Worm (Caenorhabditis elegans) whole organism, young adult: ENCODE results near the gene letm-1.
A peak's percentile ranks its signal among the peaks of the same experiment; 100 is the strongest.

Experiments
- B0261.1 ChIP-seq: sonication (generic microtip); optimal IDR thresholded peaks from 2 replicates; lab custom pipeline; 2016; ENCODE audit warnings: mild to moderate bottlenecking, missing genetic modification characterization, moderate library complexity, missing compliant biosample characterization
- B0336.3 ChIP-seq: fragments of 200-800 bp; sonication (Bioruptor generic); IDR thresholded peaks from 2 replicates; pipeline ENCODE4 v1.3.6; 2022; ENCODE audit warnings: missing genetic modification characterization, missing compliant biosample characterization
- C17E4.6 ChIP-seq: fragments of 200-800 bp; sonication (Bioruptor generic); IDR thresholded peaks from 2 replicates; pipeline ENCODE4 v1.3.6; 2022; ENCODE audit warnings: missing genetic modification reagents, missing genetic modification characterization, missing compliant biosample characterization
- F33H1.4 ChIP-seq: fragments of 200-800 bp; sonication (Bioruptor generic); IDR thresholded peaks from 2 replicates; pipeline ENCODE4 v1.3.6; 2022; ENCODE audit warnings: missing genetic modification reagents, missing genetic modification characterization, missing compliant biosample characterization
- F49E8.2 ChIP-seq: sonication (generic microtip); optimal IDR thresholded peaks from 3 replicates; lab custom pipeline; 2017; ENCODE audit warnings: missing genetic modification characterization, mild to moderate bottlenecking, missing compliant biosample characterization, antibody characterized with exemption, moderate library complexity; ENCODE audit not compliant: insufficient read depth
- F57C9.4 ChIP-seq: sonication (generic microtip); optimal IDR thresholded peaks from 2 replicates; lab custom pipeline; 2017; ENCODE audit warnings: mild to moderate bottlenecking, missing genetic modification characterization, missing compliant biosample characterization
- Y53F4B.3 ChIP-seq: fragments of 200-800 bp; sonication (Bioruptor generic); IDR thresholded peaks from 2 replicates; pipeline ENCODE4 v1.3.6; 2022; ENCODE audit warnings: missing genetic modification reagents, missing genetic modification characterization, missing compliant biosample characterization
- Y53G8AR.9 ChIP-seq: fragments of 200-800 bp; sonication (Bioruptor generic); conservative IDR thresholded peaks from 2 replicates; pipeline ENCODE4 v1.3.6; 2022; ENCODE audit warnings: missing genetic modification reagents, missing genetic modification characterization, missing compliant biosample characterization
- Y56A3A.18 ChIP-seq: fragments of 200-800 bp; sonication (Bioruptor generic); IDR thresholded peaks from 2 replicates; pipeline ENCODE4 v1.3.6; 2022; ENCODE audit warnings: missing genetic modification reagents, missing genetic modification characterization, missing compliant biosample characterization
- Y67H2A.10 ChIP-seq: fragments of 200-800 bp; sonication (Bioruptor generic); conservative IDR thresholded peaks from 2 replicates; pipeline ENCODE4 v1.3.6; 2022; ENCODE audit warnings: missing genetic modification reagents, missing genetic modification characterization, missing compliant biosample characterization
- ZK185.1 ChIP-seq: sonication (generic microtip); optimal IDR thresholded peaks from 2 replicates; lab custom pipeline; 2016; ENCODE audit warnings: mild to moderate bottlenecking, missing genetic modification characterization, missing compliant biosample characterization; ENCODE audit not compliant: poor library complexity, severe bottlenecking
- aptf-2 ChIP-seq: fragments of 200-800 bp; sonication (Bioruptor generic); conservative IDR thresholded peaks from 2 replicates; pipeline ENCODE4 v1.3.6; 2022; ENCODE audit warnings: missing genetic modification reagents, missing genetic modification characterization, missing compliant biosample characterization
- ccch-3 ChIP-seq: fragments of 200-800 bp; sonication (Bioruptor generic); optimal IDR thresholded peaks from 2 replicates; lab custom pipeline; 2018; ENCODE audit warnings: mild to moderate bottlenecking, missing genetic modification characterization, missing compliant biosample characterization
- ceh-58 ChIP-seq: fragments of 200-800 bp; sonication (Bioruptor generic); IDR thresholded peaks from 2 replicates; pipeline ENCODE4 v1.3.6; 2022; ENCODE audit warnings: missing genetic modification characterization, missing compliant biosample characterization
- ceh-79 ChIP-seq: sonication (generic microtip); optimal IDR thresholded peaks from 2 replicates; lab custom pipeline; 2017; ENCODE audit warnings: mild to moderate bottlenecking, missing genetic modification characterization, missing compliant biosample characterization
- ceh-91 ChIP-seq: fragments of 200-800 bp; sonication (Bioruptor generic); IDR thresholded peaks from 2 replicates; pipeline ENCODE4 v1.3.6; 2022; ENCODE audit warnings: missing genetic modification reagents, missing genetic modification characterization, missing compliant biosample characterization
- dpff-1 ChIP-seq: sonication (generic microtip); optimal IDR thresholded peaks from 2 replicates; lab custom pipeline; 2017; ENCODE audit warnings: mild to moderate bottlenecking, missing genetic modification characterization, missing compliant biosample characterization
- dpl-1 ChIP-seq: fragments of 150-350 bp; optimal IDR thresholded peaks from 2 replicates; lab custom pipeline; 2014; ENCODE audit warnings: missing biosample characterization, missing genetic modification reagents, missing genetic modification characterization
- egl-44 ChIP-seq: fragments of 200-800 bp; sonication (Bioruptor generic); IDR thresholded peaks from 2 replicates; pipeline ENCODE4 v1.3.6; 2022; ENCODE audit warnings: missing genetic modification reagents, missing genetic modification characterization, missing compliant biosample characterization
- fkh-3 ChIP-seq: sonication (generic microtip); optimal IDR thresholded peaks from 2 replicates; lab custom pipeline; 2016; ENCODE audit warnings: mild to moderate bottlenecking, missing genetic modification characterization, missing compliant biosample characterization
- hlh-26 ChIP-seq: fragments of 200-800 bp; sonication (Bioruptor generic); conservative IDR thresholded peaks from 2 replicates; pipeline ENCODE4 v1.3.6; 2022; ENCODE audit warnings: missing genetic modification reagents, missing genetic modification characterization, missing compliant biosample characterization
- hmg-1.2 ChIP-seq: fragments of 200-800 bp; sonication (Bioruptor generic); IDR thresholded peaks from 2 replicates; pipeline ENCODE4 v1.3.6; 2022; ENCODE audit warnings: missing genetic modification reagents, missing genetic modification characterization, missing compliant biosample characterization
- hmg-20 ChIP-seq: fragments of 200-800 bp; sonication (Bioruptor generic); IDR thresholded peaks from 2 replicates; pipeline ENCODE4 v1.3.6; 2022; ENCODE audit warnings: missing genetic modification reagents, missing genetic modification characterization, missing compliant biosample characterization
- hrde-1 ChIP-seq: sonication (generic microtip); optimal IDR thresholded peaks from 2 replicates; lab custom pipeline; 2016; ENCODE audit warnings: missing genetic modification characterization, mild to moderate bottlenecking, missing compliant biosample characterization, moderate library complexity, missing genotype, missing genetic modification reagents, borderline replicate concordance
- lag-1 ChIP-seq: fragments of 200-800 bp; sonication (Bioruptor generic); IDR thresholded peaks from 2 replicates; pipeline ENCODE4 v1.3.6; 2022; ENCODE audit warnings: missing genetic modification reagents, missing genetic modification characterization, missing compliant biosample characterization
- lin-26 ChIP-seq: fragments of 200-800 bp; sonication (Bioruptor generic); IDR thresholded peaks from 2 replicates; pipeline ENCODE4 v1.3.6; 2022; ENCODE audit warnings: missing genetic modification reagents, missing genetic modification characterization, missing compliant biosample characterization
- lin-35 ChIP-seq, 3 experiments: fragments of 150-350 bp in 2 of 3; sonication (generic microtip) in 1 of 3; optimal IDR thresholded peaks; 2 replicates each; lab custom pipeline; 2014 to 2018; ENCODE audit warnings: missing biosample characterization in 3 of 3, missing genetic modification characterization in 3 of 3, missing genetic modification reagents in 3 of 3
- lin-40 ChIP-seq: sonication (generic microtip); optimal IDR thresholded peaks from 2 replicates; lab custom pipeline; 2016; ENCODE audit warnings: missing genetic modification characterization, mild to moderate bottlenecking, missing compliant biosample characterization, missing genotype, missing genetic modification reagents
- lir-1 ChIP-seq: fragments of 200-800 bp; sonication (Bioruptor generic); conservative IDR thresholded peaks from 2 replicates; pipeline ENCODE4 v1.3.6; 2022; ENCODE audit warnings: missing genetic modification reagents, missing genetic modification characterization, missing compliant biosample characterization
- lsl-1 ChIP-seq: fragments of 200-800 bp; sonication (Bioruptor generic); optimal IDR thresholded peaks from 2 replicates; lab custom pipeline; 2018; ENCODE audit warnings: mild to moderate bottlenecking, missing genetic modification characterization, moderate library complexity, missing compliant biosample characterization
- lsy-27 ChIP-seq: sonication (generic microtip); optimal IDR thresholded peaks from 2 replicates; lab custom pipeline; 2017; ENCODE audit warnings: missing genetic modification characterization, mild to moderate bottlenecking, missing compliant biosample characterization, antibody characterized with exemption, missing genotype, borderline replicate concordance; ENCODE audit not compliant: insufficient read depth
- madf-6 ChIP-seq: fragments of 200-800 bp; sonication (Bioruptor generic); IDR thresholded peaks from 2 replicates; pipeline ENCODE4 v1.3.6; 2022; ENCODE audit warnings: missing genetic modification reagents, missing genetic modification characterization, missing compliant biosample characterization
- madf-8 ChIP-seq: fragments of 200-800 bp; sonication (Bioruptor generic); conservative IDR thresholded peaks from 2 replicates; pipeline ENCODE4 v1.3.6; 2022; ENCODE audit warnings: missing genetic modification reagents, missing genetic modification characterization, missing compliant biosample characterization
- nfya-2 ChIP-seq: fragments of 200-800 bp; sonication (Bioruptor generic); IDR thresholded peaks from 2 replicates; pipeline ENCODE4 v1.3.6; 2022; ENCODE audit warnings: missing genetic modification reagents, missing genetic modification characterization, missing compliant biosample characterization
- nfyb-1 ChIP-seq: fragments of 200-800 bp; sonication (Bioruptor generic); IDR thresholded peaks from 2 replicates; pipeline ENCODE4 v1.3.6; 2022; ENCODE audit warnings: missing genetic modification reagents, missing genetic modification characterization, missing compliant biosample characterization
- nhr-120 ChIP-seq: fragments of 200-800 bp; sonication (Bioruptor generic); IDR thresholded peaks from 2 replicates; pipeline ENCODE4 v1.3.6; 2022; ENCODE audit warnings: missing genetic modification characterization, missing compliant biosample characterization
- rec-8 ChIP-seq, 2 experiments: sonication (generic microtip); optimal IDR thresholded peaks; 2 replicates each; lab custom pipeline; 2016; ENCODE audit warnings: mild to moderate bottlenecking in 2 of 2, missing genetic modification characterization in 2 of 2, missing genetic modification reagents in 2 of 2, missing genotype in 2 of 2, missing biosample characterization in 1 of 2, missing compliant biosample characterization in 1 of 2, moderate library complexity in 1 of 2
- snpc-1.1 ChIP-seq: sonication (generic microtip); optimal IDR thresholded peaks from 2 replicates; lab custom pipeline; 2017; ENCODE audit warnings: missing genetic modification characterization, mild to moderate bottlenecking, missing compliant biosample characterization, antibody characterized with exemption, moderate library complexity, missing genotype, missing genetic modification reagents; ENCODE audit not compliant: insufficient read depth
- snpc-1.3 ChIP-seq: sonication (generic microtip); optimal IDR thresholded peaks from 2 replicates; lab custom pipeline; 2017; ENCODE audit warnings: missing genetic modification characterization, mild to moderate bottlenecking, missing compliant biosample characterization, antibody characterized with exemption, moderate library complexity, missing genotype, missing genetic modification reagents; ENCODE audit not compliant: insufficient read depth
- snpc-3.4 ChIP-seq: sonication (generic microtip); optimal IDR thresholded peaks from 2 replicates; lab custom pipeline; 2017; ENCODE audit warnings: missing genetic modification characterization, mild to moderate bottlenecking, missing compliant biosample characterization, antibody characterized with exemption, moderate library complexity, missing genotype, missing genetic modification reagents
- somi-1 ChIP-seq: fragments of 200-800 bp; sonication (Bioruptor generic); optimal IDR thresholded peaks from 2 replicates; lab custom pipeline; 2018; ENCODE audit warnings: mild to moderate bottlenecking, missing genetic modification characterization, missing compliant biosample characterization
- sptf-2 ChIP-seq: fragments of 200-800 bp; sonication (Bioruptor generic); optimal IDR thresholded peaks from 2 replicates; lab custom pipeline; 2018; ENCODE audit warnings: mild to moderate bottlenecking, missing genetic modification characterization, missing compliant biosample characterization
- tbp1 ChIP-seq: fragments of 200-800 bp; sonication (Bioruptor generic); optimal IDR thresholded peaks from 2 replicates; lab custom pipeline; 2018; ENCODE audit warnings: mild to moderate bottlenecking, missing genetic modification characterization, missing compliant biosample characterization
- unc-130 ChIP-seq: sonication (generic microtip); optimal IDR thresholded peaks from 2 replicates; lab custom pipeline; 2016; ENCODE audit warnings: missing genetic modification reagents, missing genetic modification characterization, missing compliant biosample characterization
- unc-62 ChIP-seq: fragments of 150-350 bp; optimal IDR thresholded peaks from 2 replicates; lab custom pipeline; 2014; ENCODE audit warnings: missing biosample characterization, missing genetic modification reagents, missing genetic modification characterization
- zim-3 ChIP-seq: sonication (generic microtip); optimal IDR thresholded peaks from 2 replicates; lab custom pipeline; 2017; ENCODE audit warnings: mild to moderate bottlenecking, missing genetic modification characterization, moderate library complexity, missing compliant biosample characterization
- ztf-25 ChIP-seq: fragments of 200-800 bp; sonication (Bioruptor generic); IDR thresholded peaks from 2 replicates; pipeline ENCODE4 v1.3.6; 2022; ENCODE audit warnings: missing genetic modification reagents, missing genetic modification characterization, missing compliant biosample characterization

letm-1 gene

ce11 chrV:13658577-13658976 lies 2.5 kb upstream of the letm-1 start (continued):
- TF ChIP-seq lsl-1 (GFP tag; lab: Kevin White, UChicago) = no peak
- TF ChIP-seq B0336.3 = no peak; the same call in none of the 2 replicates
- TF ChIP-seq nfyb-1 (GFP tag; lab: Robert Waterston, UW) = peak; percentile 91
- TF ChIP-seq lir-1 (GFP tag; lab: Robert Waterston, UW) = peak; percentile 81; the same call in 1 of the 2 replicates
- TF ChIP-seq F49E8.2 (tag; lab: Kevin White, UChicago) = no peak
- no peak for TF ChIP-seq nfya-2 (GFP tag; lab: Robert Waterston, UW)
- TF ChIP-seq Y53G8AR.9 = peak; percentile 84
- no peak for TF ChIP-seq Y53F4B.3 (GFP tag; lab: Robert Waterston, UW)
- TF ChIP-seq ztf-25 (GFP tag; lab: Robert Waterston, UW) = no peak
- no peak for TF ChIP-seq hrde-1 (tag; lab: Kevin White, UChicago)
- TF ChIP-seq F33H1.4 (GFP tag; lab: Robert Waterston, UW) = peak; percentile 25
- TF ChIP-seq hmg-20 = no peak
- peak; percentile 92 for TF ChIP-seq lin-40 (tag; lab: Kevin White, UChicago)
- TF ChIP-seq somi-1 (GFP tag; lab: Kevin White, UChicago) = peak; percentile 97
- 0 out of 2 replicates have a peak, but pooled peaks have one; percentile 61 for TF ChIP-seq egl-44 (GFP tag; lab: Robert Waterston, UW)
- TF ChIP-seq dpl-1 (GFP tag; lab: Kevin White, UChicago) = no peak
- no peak for TF ChIP-seq rec-8 (tag; optimal IDR thresholded peaks at IDR 0.05; lab: Kevin White, UChicago)
- TF ChIP-seq ceh-79 (tag; lab: Kevin White, UChicago) = no peak
- TF ChIP-seq snpc-1.3 (tag; lab: Kevin White, UChicago) = no peak
- no peak for TF ChIP-seq sptf-2
- TF ChIP-seq unc-62 (GFP tag; lab: Kevin White, UChicago) = no peak
- peak in 1 of 3 experiments; percentile 64 for TF ChIP-seq lin-35 (GFP tag; optimal IDR thresholded peaks at IDR 0.05; lab: Kevin White, UChicago)
- TF ChIP-seq ceh-91 (GFP tag; lab: Robert Waterston, UW) = no peak
- no peak for TF ChIP-seq unc-130
- TF ChIP-seq F57C9.4 = no peak
- no peak for TF ChIP-seq lsy-27
- no peak; the same call in 1 of the 2 replicates for TF ChIP-seq hmg-1.2 (GFP tag; lab: Robert Waterston, UW)
- peak; percentile 61 for TF ChIP-seq tbp1
- TF ChIP-seq ccch-3 = no peak
- TF ChIP-seq hlh-26 (GFP tag; lab: Robert Waterston, UW) = no peak
- no peak for TF ChIP-seq madf-8 (GFP tag; lab: Robert Waterston, UW)
- TF ChIP-seq snpc-3.4 (tag; lab: Kevin White, UChicago) = no peak
- peak; percentile 79 for TF ChIP-seq lin-26 (GFP tag; lab: Robert Waterston, UW)
- no peak for TF ChIP-seq ceh-58 (GFP tag; lab: Robert Waterston, UW)
- no peak for TF ChIP-seq aptf-2 (GFP tag; lab: Robert Waterston, UW)
- TF ChIP-seq Y56A3A.18 (GFP tag; lab: Robert Waterston, UW) = no peak; the same call in 1 of the 2 replicates
- no peak for TF ChIP-seq fkh-3 (tag; lab: Kevin White, UChicago)
- TF ChIP-seq nhr-120 (GFP tag; lab: Robert Waterston, UW) = no peak
- no peak for TF ChIP-seq B0261.1 (tag; lab: Kevin White, UChicago)
- TF ChIP-seq dpff-1 (tag; lab: Kevin White, UChicago) = no peak
- TF ChIP-seq lag-1 (GFP tag; lab: Robert Waterston, UW) = no peak
- TF ChIP-seq C17E4.6 (GFP tag; lab: Robert Waterston, UW) = no peak
- TF ChIP-seq Y67H2A.10 (GFP tag; lab: Robert Waterston, UW) = no peak
- TF ChIP-seq snpc-1.1 (tag; lab: Kevin White, UChicago) = no peak
- TF ChIP-seq zim-3 (tag; lab: Kevin White, UChicago) = no peak
- peak; percentile 67 for TF ChIP-seq ZK185.1 (tag; lab: Kevin White, UChicago)
- peak; percentile 37; the same call in 1 of the 2 replicates for TF ChIP-seq madf-6 (GFP tag; lab: Robert Waterston, UW)
